Worm (Caenorhabditis elegans) whole organism, young adult: ENCODE data around the gene got-2.2.

Experiments used
- B0019.2 ChIP-seq: fragments of 200-800 bp; sonication (Bioruptor generic); conservative IDR thresholded peaks from 2 replicates; pipeline ENCODE4 v1.3.6; 2022; ENCODE audit warnings: missing genetic modification reagents, missing genetic modification characterization, missing compliant biosample characterization
- C06A6.2 ChIP-seq: fragments of 200-800 bp; sonication (Bioruptor generic); conservative IDR thresholded peaks from 2 replicates; pipeline ENCODE4 v1.3.6; 2022; ENCODE audit warnings: missing genetic modification characterization, missing compliant biosample characterization
- C17E4.6 ChIP-seq: fragments of 200-800 bp; sonication (Bioruptor generic); IDR thresholded peaks from 2 replicates; pipeline ENCODE4 v1.3.6; 2022; ENCODE audit warnings: missing genetic modification reagents, missing genetic modification characterization, missing compliant biosample characterization
- F49E8.2 ChIP-seq: sonication (generic microtip); optimal IDR thresholded peaks from 3 replicates; lab custom pipeline; 2017; ENCODE audit warnings: missing genetic modification characterization, mild to moderate bottlenecking, missing compliant biosample characterization, antibody characterized with exemption, moderate library complexity; ENCODE audit not compliant: insufficient read depth
- F52B5.7 ChIP-seq: sonication (generic microtip); optimal IDR thresholded peaks from 2 replicates; lab custom pipeline; 2016; ENCODE audit warnings: mild to moderate bottlenecking, missing genetic modification characterization, missing compliant biosample characterization
- F57A8.1 ChIP-seq: fragments of 200-800 bp; sonication (Bioruptor generic); optimal IDR thresholded peaks from 2 replicates; lab custom pipeline; 2018; ENCODE audit warnings: mild to moderate bottlenecking, missing genetic modification characterization, moderate library complexity, missing compliant biosample characterization
- K11D2.4 ChIP-seq: fragments of 200-800 bp; sonication (Bioruptor generic); IDR thresholded peaks from 2 replicates; pipeline ENCODE4 v1.3.6; 2022; ENCODE audit warnings: missing genetic modification reagents, missing genetic modification characterization, missing compliant biosample characterization
- K12H6.12 ChIP-seq: fragments of 200-800 bp; sonication (Bioruptor generic); optimal IDR thresholded peaks from 2 replicates; lab custom pipeline; 2018; ENCODE audit warnings: mild to moderate bottlenecking, missing genetic modification characterization, missing compliant biosample characterization
- Y56A3A.18 ChIP-seq: fragments of 200-800 bp; sonication (Bioruptor generic); IDR thresholded peaks from 2 replicates; pipeline ENCODE4 v1.3.6; 2022; ENCODE audit warnings: missing genetic modification reagents, missing genetic modification characterization, missing compliant biosample characterization
- Y79H2A.3 ChIP-seq: fragments of 200-800 bp; sonication (Bioruptor generic); conservative IDR thresholded peaks from 2 replicates; pipeline ENCODE4 v1.3.6; 2022; ENCODE audit warnings: missing genetic modification reagents, missing genetic modification characterization, missing compliant biosample characterization
- aptf-3 ChIP-seq: fragments of 200-800 bp; sonication (Bioruptor generic); IDR thresholded peaks from 2 replicates; pipeline ENCODE4 v1.3.6; 2022; ENCODE audit warnings: missing genetic modification characterization, missing compliant biosample characterization
- athp-1 ChIP-seq: sonication (generic microtip); optimal IDR thresholded peaks from 2 replicates; lab custom pipeline; 2017; ENCODE audit warnings: mild to moderate bottlenecking, missing genetic modification characterization, missing compliant biosample characterization
- attf-6 ChIP-seq: fragments of 200-800 bp; sonication (Bioruptor generic); IDR thresholded peaks from 2 replicates; pipeline ENCODE4 v1.3.6; 2022; ENCODE audit warnings: missing genetic modification reagents, missing genetic modification characterization, missing compliant biosample characterization
- bed-2 ChIP-seq: fragments of 200-800 bp; sonication (Bioruptor generic); IDR thresholded peaks from 2 replicates; pipeline ENCODE4 v1.3.6; 2022; ENCODE audit warnings: missing genetic modification reagents, missing genetic modification characterization, missing compliant biosample characterization
- cebp-1 ChIP-seq, 2 experiments: fragments of 200-800 bp in 1 of 2; sonication (Bioruptor generic) in 1 of 2; sonication (generic microtip) in 1 of 2; IDR thresholded peaks in 1 of 2; optimal IDR thresholded peaks in 1 of 2; 2 replicates each; pipeline versions ENCODE4 v1.3.6 to Lab custom; 2017 to 2022; ENCODE audit warnings: missing compliant biosample characterization in 2 of 2, missing genetic modification characterization in 2 of 2, mild to moderate bottlenecking in 1 of 2, missing genetic modification reagents in 1 of 2, moderate library complexity in 1 of 2
- cebp-2 ChIP-seq: fragments of 200-800 bp; sonication (Bioruptor generic); IDR thresholded peaks from 2 replicates; pipeline ENCODE4 v1.3.6; 2022; ENCODE audit warnings: missing genetic modification characterization, missing compliant biosample characterization
- ceh-40 ChIP-seq: fragments of 200-800 bp; sonication (Bioruptor generic); IDR thresholded peaks from 2 replicates; pipeline ENCODE4 v1.3.6; 2022; ENCODE audit warnings: missing genetic modification characterization, missing compliant biosample characterization
- ceh-79 ChIP-seq: sonication (generic microtip); optimal IDR thresholded peaks from 2 replicates; lab custom pipeline; 2017; ENCODE audit warnings: mild to moderate bottlenecking, missing genetic modification characterization, missing compliant biosample characterization
- chd-7 ChIP-seq: sonication (generic microtip); optimal IDR thresholded peaks from 2 replicates; lab custom pipeline; 2016; ENCODE audit warnings: mild to moderate bottlenecking, missing genetic modification characterization, moderate library complexity, missing compliant biosample characterization
- die-1 ChIP-seq: sonication (generic microtip); optimal IDR thresholded peaks from 2 replicates; lab custom pipeline; 2016; ENCODE audit warnings: missing genotype, mild to moderate bottlenecking, missing genetic modification characterization, missing compliant biosample characterization
- dox-1 ChIP-seq: fragments of 200-800 bp; sonication (Bioruptor generic); IDR thresholded peaks from 2 replicates; pipeline ENCODE4 v1.3.6; 2022; ENCODE audit warnings: missing genetic modification reagents, missing genetic modification characterization, missing compliant biosample characterization
- dpff-1 ChIP-seq: sonication (generic microtip); optimal IDR thresholded peaks from 2 replicates; lab custom pipeline; 2017; ENCODE audit warnings: mild to moderate bottlenecking, missing genetic modification characterization, missing compliant biosample characterization
- dpl-1 ChIP-seq: fragments of 150-350 bp; optimal IDR thresholded peaks from 2 replicates; lab custom pipeline; 2014; ENCODE audit warnings: missing biosample characterization, missing genetic modification reagents, missing genetic modification characterization
- egl-18 ChIP-seq: fragments of 200-800 bp; sonication (Bioruptor generic); IDR thresholded peaks from 2 replicates; pipeline ENCODE4 v1.3.6; 2022; ENCODE audit warnings: missing genetic modification reagents, missing genetic modification characterization, missing compliant biosample characterization
- ets-4 ChIP-seq: fragments of 200-800 bp; sonication (Bioruptor generic); optimal IDR thresholded peaks from 2 replicates; lab custom pipeline; 2018; ENCODE audit warnings: mild to moderate bottlenecking, missing genetic modification characterization, missing compliant biosample characterization
- fkh-3 ChIP-seq: sonication (generic microtip); optimal IDR thresholded peaks from 2 replicates; lab custom pipeline; 2016; ENCODE audit warnings: mild to moderate bottlenecking, missing genetic modification characterization, missing compliant biosample characterization
- hmg-1.2 ChIP-seq: fragments of 200-800 bp; sonication (Bioruptor generic); IDR thresholded peaks from 2 replicates; pipeline ENCODE4 v1.3.6; 2022; ENCODE audit warnings: missing genetic modification reagents, missing genetic modification characterization, missing compliant biosample characterization
- lag-1 ChIP-seq: fragments of 200-800 bp; sonication (Bioruptor generic); IDR thresholded peaks from 2 replicates; pipeline ENCODE4 v1.3.6; 2022; ENCODE audit warnings: missing genetic modification reagents, missing genetic modification characterization, missing compliant biosample characterization
- lin-40 ChIP-seq: sonication (generic microtip); optimal IDR thresholded peaks from 2 replicates; lab custom pipeline; 2016; ENCODE audit warnings: missing genetic modification characterization, mild to moderate bottlenecking, missing compliant biosample characterization, missing genotype, missing genetic modification reagents
- lsl-1 ChIP-seq: fragments of 200-800 bp; sonication (Bioruptor generic); optimal IDR thresholded peaks from 2 replicates; lab custom pipeline; 2018; ENCODE audit warnings: mild to moderate bottlenecking, missing genetic modification characterization, moderate library complexity, missing compliant biosample characterization
- madf-3 ChIP-seq: fragments of 200-800 bp; sonication (Bioruptor generic); IDR thresholded peaks from 2 replicates; pipeline ENCODE4 v1.3.6; 2022; ENCODE audit warnings: missing genetic modification reagents, missing genetic modification characterization, missing compliant biosample characterization
- madf-6 ChIP-seq: fragments of 200-800 bp; sonication (Bioruptor generic); IDR thresholded peaks from 2 replicates; pipeline ENCODE4 v1.3.6; 2022; ENCODE audit warnings: missing genetic modification reagents, missing genetic modification characterization, missing compliant biosample characterization
- madf-8 ChIP-seq: fragments of 200-800 bp; sonication (Bioruptor generic); conservative IDR thresholded peaks from 2 replicates; pipeline ENCODE4 v1.3.6; 2022; ENCODE audit warnings: missing genetic modification reagents, missing genetic modification characterization, missing compliant biosample characterization
- nhr-179 ChIP-seq: sonication (generic microtip); optimal IDR thresholded peaks from 2 replicates; lab custom pipeline; 2016; ENCODE audit warnings: mild to moderate bottlenecking, missing genetic modification characterization, missing compliant biosample characterization
- repo-1 ChIP-seq: sonication (generic microtip); optimal IDR thresholded peaks from 2 replicates; lab custom pipeline; 2017; ENCODE audit warnings: mild to moderate bottlenecking, missing genetic modification characterization, missing compliant biosample characterization
- sdz-38 ChIP-seq: sonication (generic microtip); optimal IDR thresholded peaks from 2 replicates; lab custom pipeline; 2016; ENCODE audit warnings: missing genotype, missing genetic modification characterization, missing compliant biosample characterization
- snpc-1.3 ChIP-seq: sonication (generic microtip); optimal IDR thresholded peaks from 2 replicates; lab custom pipeline; 2017; ENCODE audit warnings: missing genetic modification characterization, mild to moderate bottlenecking, missing compliant biosample characterization, antibody characterized with exemption, moderate library complexity, missing genotype, missing genetic modification reagents; ENCODE audit not compliant: insufficient read depth
- snpc-4 ChIP-seq, 5 experiments: fragments of 150-350 bp in 1 of 5; sonication (generic microtip) in 4 of 5; optimal IDR thresholded peaks; 2 replicates each; lab custom pipeline; 2014 to 2018; ENCODE audit warnings: missing genetic modification characterization in 5 of 5, missing biosample characterization in 3 of 5, antibody characterized with exemption in 2 of 5, mild to moderate bottlenecking in 2 of 5, missing compliant biosample characterization in 2 of 5, missing genotype in 2 of 5, moderate library complexity in 2 of 5, missing genetic modification reagents in 1 of 5
- tbp1 ChIP-seq: fragments of 200-800 bp; sonication (Bioruptor generic); optimal IDR thresholded peaks from 2 replicates; lab custom pipeline; 2018; ENCODE audit warnings: mild to moderate bottlenecking, missing genetic modification characterization, missing compliant biosample characterization
- unc-130 ChIP-seq: sonication (generic microtip); optimal IDR thresholded peaks from 2 replicates; lab custom pipeline; 2016; ENCODE audit warnings: missing genetic modification reagents, missing genetic modification characterization, missing compliant biosample characterization
- unc-62 ChIP-seq: fragments of 150-350 bp; optimal IDR thresholded peaks from 2 replicates; lab custom pipeline; 2014; ENCODE audit warnings: missing biosample characterization, missing genetic modification reagents, missing genetic modification characterization
- ztf-26 ChIP-seq: sonication (generic microtip); optimal IDR thresholded peaks from 2 replicates; lab custom pipeline; 2017; ENCODE audit warnings: missing genetic modification characterization, missing compliant biosample characterization
- ztf-28 ChIP-seq: fragments of 200-800 bp; sonication (Bioruptor generic); IDR thresholded peaks from 2 replicates; pipeline ENCODE4 v1.3.6; 2022; ENCODE audit warnings: missing genetic modification reagents, missing genetic modification characterization, missing compliant biosample characterization

The got-2.2 gene

DNA sequence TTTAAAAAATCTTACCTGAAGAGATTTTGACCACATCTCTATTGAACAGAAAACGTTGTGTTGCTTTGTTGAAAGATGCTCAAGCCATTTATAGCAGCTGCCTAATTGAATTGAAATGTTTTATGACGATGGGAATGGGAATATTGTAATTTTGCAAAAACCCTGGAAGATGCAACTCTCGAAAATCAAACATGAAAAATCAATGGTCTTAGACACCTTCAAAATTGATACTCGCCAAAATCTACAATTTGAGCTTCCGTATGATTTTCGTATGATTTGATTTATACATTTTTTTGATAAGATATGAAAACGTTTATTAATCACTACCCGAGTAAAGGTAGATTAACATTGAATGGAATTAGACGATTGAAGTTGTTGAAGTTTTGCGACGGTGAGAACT, 32.3 kb upstream of the got-2.2 start, which contains the start of gene C14F11.7:
Gene C14F11.7 (minus strand): TSS at position 101 of the 400 bp plus-strand sequence.
- TF ChIP-seq lin-40 (tag; lab: Kevin White, UChicago), result no peak
- no peak for TF ChIP-seq ztf-28
- no peak for TF ChIP-seq K11D2.4
- no peak for TF ChIP-seq ceh-79
- no peak for TF ChIP-seq cebp-2 (GFP tag; lab: Robert Waterston, UW)
- TF ChIP-seq fkh-3 (tag; lab: Kevin White, UChicago), result no peak
- no peak for TF ChIP-seq hmg-1.2
- no peak for TF ChIP-seq aptf-3
- TF ChIP-seq F52B5.7, result no peak
- TF ChIP-seq lsl-1 (GFP tag; lab: Kevin White, UChicago), result no peak
- TF ChIP-seq dpff-1, result no peak
- TF ChIP-seq Y56A3A.18 (GFP tag; lab: Robert Waterston, UW), result no peak
- TF ChIP-seq tbp1 (GFP tag; lab: Kevin White, UChicago), result no peak
- TF ChIP-seq athp-1 (tag; lab: Kevin White, UChicago), result no peak
- TF ChIP-seq ets-4 (GFP tag; lab: Kevin White, UChicago), result no peak

DNA sequence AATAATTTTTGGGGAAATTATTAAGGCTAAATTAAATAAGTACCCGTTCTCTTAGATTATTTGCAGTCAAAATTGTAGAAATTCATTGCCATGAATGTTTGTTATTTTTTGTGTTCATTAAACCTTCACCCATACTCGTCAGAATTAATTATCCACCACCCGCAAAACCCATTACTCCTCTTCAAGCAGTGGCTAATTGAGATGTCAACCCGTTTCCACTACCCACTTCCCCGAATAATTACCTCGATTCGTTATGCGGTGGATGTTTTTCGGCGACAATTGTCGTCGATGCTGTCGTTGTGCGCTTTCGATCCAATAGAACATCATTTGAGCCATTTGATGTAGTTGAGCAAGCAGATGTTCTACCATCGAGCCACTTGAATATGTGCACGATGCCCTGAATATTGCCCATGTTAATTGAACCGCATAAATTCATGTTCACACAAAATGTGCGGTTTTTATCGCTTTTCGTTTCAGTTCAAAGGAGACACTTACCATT, 29.4 kb upstream of the got-2.2 start:
- no peak for TF ChIP-seq sdz-38 (tag; lab: Kevin White, UChicago)
- TF ChIP-seq Y79H2A.3 (GFP tag; lab: Robert Waterston, UW), result no peak
- no peak for TF ChIP-seq dox-1 (GFP tag; lab: Robert Waterston, UW)
- TF ChIP-seq repo-1 (tag; lab: Kevin White, UChicago), result no peak

DNA sequence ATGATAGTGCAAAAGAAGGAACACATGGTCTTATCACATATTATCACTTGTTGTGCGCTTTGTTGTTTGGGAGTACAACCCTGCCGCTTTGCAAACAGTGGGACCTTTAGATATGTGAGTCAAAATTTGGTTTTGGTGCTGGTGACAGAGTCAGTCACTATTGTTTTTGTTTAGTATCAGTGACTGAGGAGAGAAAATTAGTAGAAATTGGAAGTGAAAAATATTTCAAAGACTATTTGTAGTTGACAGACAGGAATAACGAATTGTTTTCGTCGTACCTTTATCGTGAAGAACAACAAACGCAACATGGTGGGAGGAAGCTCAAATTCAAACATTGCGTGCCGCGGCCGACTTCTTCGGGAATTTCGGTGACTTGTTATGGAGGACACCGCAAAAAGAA, 24.2 kb upstream of the got-2.2 start, which contains the start of gene lrch-1:
Gene lrch-1 (minus strand): TSS at position 101 of the 400 bp plus-strand sequence.
- TF ChIP-seq F57A8.1 (GFP tag; lab: Kevin White, UChicago) (no peak), C06A6.2 (no peak), chd-7 (tag; lab: Kevin White, UChicago) (no peak), madf-8 (GFP tag; lab: Robert Waterston, UW) (no peak), unc-62 (GFP tag; lab: Kevin White, UChicago) (no peak), madf-6 (GFP tag; lab: Robert Waterston, UW) (no peak), attf-6 (no peak), ceh-79 (no peak), unc-130 (GFP tag; lab: Kevin White, UChicago) (no peak), lag-1 (GFP tag; lab: Robert Waterston, UW) (no peak), egl-18 (GFP tag; lab: Robert Waterston, UW) (no peak)

DNA sequence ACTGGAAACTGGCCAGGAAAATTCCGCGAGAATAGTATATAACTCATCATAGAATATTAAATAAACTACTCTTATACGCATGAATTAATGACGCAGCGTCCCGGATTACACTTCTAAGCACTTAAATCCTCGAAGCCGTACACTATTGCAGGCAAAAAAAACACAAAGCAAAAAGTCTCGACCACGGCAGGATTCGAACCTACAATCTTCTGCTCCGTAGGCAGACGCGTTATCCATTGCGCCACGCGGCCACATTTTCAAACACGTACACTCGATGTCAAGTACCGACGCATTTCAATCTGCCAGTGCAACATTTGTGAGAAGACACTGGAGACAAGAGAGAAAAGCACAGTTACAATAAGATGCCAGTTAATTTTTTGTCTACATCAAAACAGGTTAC, 20.9 kb upstream of the got-2.2 start:
- peak; percentile 13 for TF ChIP-seq K12H6.12 (tag; lab: Kevin White, UChicago)
- peak; percentile 15 for TF ChIP-seq nhr-179 (tag; lab: Kevin White, UChicago)
- TF ChIP-seq ceh-40 (GFP tag; lab: Robert Waterston, UW), result 0 out of 2 replicates have a peak, but pooled peaks have one; percentile 18
- TF ChIP-seq C17E4.6 (GFP tag; lab: Robert Waterston, UW), result no peak
- no peak for TF ChIP-seq dpl-1 (GFP tag; lab: Kevin White, UChicago)
- TF ChIP-seq cebp-1 (GFP tag; IDR thresholded peaks at IDR 0.05; lab: Robert Waterston, UW), result no peak
- TF ChIP-seq cebp-1 (tag; optimal IDR thresholded peaks at IDR 0.05; lab: Kevin White, UChicago), result no peak
- no peak for TF ChIP-seq unc-62 (GFP tag; lab: Kevin White, UChicago)
- peak; percentile 78 for TF ChIP-seq die-1 (tag; lab: Kevin White, UChicago)
- no peak for TF ChIP-seq snpc-1.3 (tag; lab: Kevin White, UChicago)
- peak; percentile 66 for TF ChIP-seq hmg-1.2
- no peak for TF ChIP-seq bed-2
- peak; percentile 58 for TF ChIP-seq F52B5.7
- no peak for TF ChIP-seq madf-8 (GFP tag; lab: Robert Waterston, UW)
- TF ChIP-seq madf-6 (GFP tag; lab: Robert Waterston, UW), result no peak
- 0 out of 2 replicates have a peak, but pooled peaks have one; percentile 23 for TF ChIP-seq madf-3 (GFP tag; lab: Robert Waterston, UW)
- no peak for TF ChIP-seq F49E8.2 (tag; lab: Kevin White, UChicago)
- TF ChIP-seq chd-7 (tag; lab: Kevin White, UChicago), result peak; percentile 63
- TF ChIP-seq B0019.2 (GFP tag; lab: Robert Waterston, UW), result 0 out of 2 replicates have a peak, but pooled peaks have one; percentile 54
- TF ChIP-seq snpc-4 (GFP tag; optimal IDR thresholded peaks at IDR 0.05; lab: Kevin White, UChicago), result peak; percentile 62
- no peak for TF ChIP-seq snpc-4 (tag; optimal IDR thresholded peaks at IDR 0.05; lab: Kevin White, UChicago)
- peak; percentile 55 for TF ChIP-seq ztf-26 (tag; lab: Kevin White, UChicago)
- peak; percentile 20 for TF ChIP-seq ceh-79
